Fruit fly (Drosophila melanogaster): ENCODE data around the gene Nepl16.

DNA sequence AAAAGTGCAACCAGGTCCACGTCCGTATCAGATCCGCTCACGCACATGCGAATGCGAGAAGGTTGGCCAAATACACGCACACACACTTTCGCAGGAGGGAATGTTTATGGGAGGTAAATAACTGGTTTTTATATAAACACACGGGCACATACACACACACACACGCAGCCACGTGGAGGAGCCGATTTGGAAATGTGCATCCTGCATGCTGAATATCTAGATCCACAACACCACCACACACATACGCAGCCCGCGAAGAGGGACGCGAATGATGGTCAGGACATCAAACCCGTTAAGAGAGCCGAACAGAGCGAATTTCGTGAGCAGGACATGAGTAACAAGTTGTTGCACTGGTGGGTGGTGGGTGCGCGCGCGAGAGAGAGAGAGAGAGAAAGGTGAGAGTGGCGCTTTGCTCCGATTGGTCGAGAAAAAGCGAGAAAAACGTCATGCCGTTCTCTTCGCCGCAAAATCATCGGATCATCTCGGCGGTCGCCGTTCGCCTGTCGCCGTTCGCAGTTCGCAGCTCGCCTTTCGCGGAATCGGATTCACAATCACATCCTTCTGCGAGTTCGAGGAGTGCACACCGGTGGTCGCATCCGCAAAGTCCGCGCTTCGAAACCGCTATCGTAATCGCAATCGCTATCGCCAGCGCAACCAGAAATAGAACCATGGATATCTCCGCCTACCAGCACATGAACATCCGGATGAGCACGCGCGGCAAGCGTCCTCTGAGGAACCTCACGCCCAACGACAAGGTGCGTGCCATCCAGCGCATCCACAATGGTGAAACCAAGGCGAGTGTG, 25.4 kb upstream of the Nepl16 start, which contains the start of gene danr:
- peak; percentile 53 for TF ChIP-seq yki (optimal IDR thresholded peaks at IDR 0.05)
- TF ChIP-seq Lhr (GFP tag; optimal IDR thresholded peaks at IDR 0.05) = no peak
- TF ChIP-seq CG7786 (GFP tag; optimal IDR thresholded peaks at IDR 0.05) = no peak
- TF ChIP-seq CG9817 (tag; optimal IDR thresholded peaks at IDR 0.05) = no peak
- no peak for TF ChIP-seq sob (GFP tag; IDR thresholded peaks at IDR 0.05)
- no peak for TF ChIP-seq slp2 (GFP tag; optimal IDR thresholded peaks at IDR 0.05)
- no peak for TF ChIP-seq Camta (GFP tag; optimal IDR thresholded peaks at IDR 0.05)
- no peak for TF ChIP-seq CG15601 (tag; optimal IDR thresholded peaks at IDR 0.05)
- no peak for TF ChIP-seq CG1529 (GFP tag; optimal IDR thresholded peaks at IDR 0.05)
- TF ChIP-seq CG4282 (GFP tag; optimal IDR thresholded peaks at IDR 0.05) = no peak
- TF ChIP-seq sr (GFP tag; IDR thresholded peaks at IDR 0.05) = no peak
